Fruit fly (Drosophila melanogaster) whole organism: ENCODE data around the gene TotM.

Experiments
- EcR ChIP-seq, 2 experiments: fragments of >200 bp; optimal IDR thresholded peaks; 2 replicates each; lab custom pipeline; 2017; ENCODE audit warnings: missing biosample characterization in 2 of 2, missing genetic modification characterization in 2 of 2, missing genetic modification reagents in 2 of 2
- usp ChIP-seq: fragments of >200 bp; optimal IDR thresholded peaks from 2 replicates; lab custom pipeline; 2017; ENCODE audit warnings: missing biosample characterization, missing genetic modification characterization, mixed read lengths

- TF ChIP-seq usp (GFP tag; lab: Kevin White, UChicago): no peak
- TF ChIP-seq EcR (GFP tag; optimal IDR thresholded peaks at IDR 0.05; lab: Kevin White, UChicago): no peak
Observed at dm6 chr2L:5290530-5290929, 39.1 kb upstream of the TotM start.
